Fruit fly (Drosophila melanogaster): ENCODE data around the gene alpha-Est8.

alpha-Est8 gene

dm6 chr3R:7536281-7536680 is 20.8 kb upstream of the alpha-Est8 start, which contains the start of gene alpha-Est5:
alpha-Est5 (minus strand) TSS chr3R:7536390.
- TF ChIP-seq CG5204 (GFP tag; optimal IDR thresholded peaks at IDR 0.05) (no peak), bab1 (GFP tag; optimal IDR thresholded peaks at IDR 0.05) (peak; percentile 29), CG33017 (tag; optimal IDR thresholded peaks at IDR 0.05) (peak; percentile 40), Mnt (GFP tag; optimal IDR thresholded peaks at IDR 0.05) (peak; percentile 31), tj (GFP tag; optimal IDR thresholded peaks at IDR 0.05) (peak; percentile 54), cnc (optimal IDR thresholded peaks at IDR 0.05) (peak in 1 of 2 experiments; percentile 55), Crg-1 (GFP tag; optimal IDR thresholded peaks at IDR 0.05) (no peak), CG1620 (GFP tag; optimal IDR thresholded peaks at IDR 0.05) (peak; percentile 41), ovo (GFP tag; optimal IDR thresholded peaks at IDR 0.05) (no peak), Clk (GFP tag; optimal IDR thresholded peaks at IDR 0.05) (no peak), Hr96 (GFP tag; optimal IDR thresholded peaks at IDR 0.05) (peak; percentile 4), cic (GFP tag; optimal IDR thresholded peaks at IDR 0.05) (peak; percentile 46), CG7101 (tag; optimal IDR thresholded peaks at IDR 0.05) (peak; percentile 14), kay (GFP tag; ENCODE audit: borderline replicate concordance) (peak; percentile 87), toe (GFP tag; optimal IDR thresholded peaks at IDR 0.05) (peak; percentile 21)

- TF ChIP-seq toe (GFP tag; optimal IDR thresholded peaks at IDR 0.05), result no peak
- TF ChIP-seq Crg-1 (GFP tag; optimal IDR thresholded peaks at IDR 0.05), result no peak
- no peak for TF ChIP-seq CG14711 (tag; optimal IDR thresholded peaks at IDR 0.05)
- no peak for TF ChIP-seq kay (GFP tag; ENCODE audit: borderline replicate concordance)
- no peak for TF ChIP-seq tj (GFP tag; optimal IDR thresholded peaks at IDR 0.05)
- no peak for TF ChIP-seq CG7101 (tag; optimal IDR thresholded peaks at IDR 0.05)
- no peak for TF ChIP-seq CG7045 (GFP tag; optimal IDR thresholded peaks at IDR 0.05)
- TF ChIP-seq CG11617 (GFP tag; optimal IDR thresholded peaks at IDR 0.05), result no peak
- no peak for TF ChIP-seq CG33017 (tag; optimal IDR thresholded peaks at IDR 0.05)
- TF ChIP-seq pad (GFP tag; optimal IDR thresholded peaks at IDR 0.05), result no peak
- TF ChIP-seq Clk (GFP tag; optimal IDR thresholded peaks at IDR 0.05), result no peak
- TF ChIP-seq CG12768 (GFP tag; optimal IDR thresholded peaks at IDR 0.05), result no peak
- TF ChIP-seq Hr96 (GFP tag; optimal IDR thresholded peaks at IDR 0.05), result no peak
- no peak for TF ChIP-seq ovo (GFP tag; optimal IDR thresholded peaks at IDR 0.05)
- TF ChIP-seq bab1 (GFP tag; optimal IDR thresholded peaks at IDR 0.05), result no peak
- TF ChIP-seq CG1620 (GFP tag; optimal IDR thresholded peaks at IDR 0.05), result no peak
- no peak for TF ChIP-seq cic (GFP tag; optimal IDR thresholded peaks at IDR 0.05)
- TF ChIP-seq cnc (optimal IDR thresholded peaks at IDR 0.05), result no peak
- TF ChIP-seq Mnt (GFP tag; optimal IDR thresholded peaks at IDR 0.05), result no peak
- TF ChIP-seq CG5204 (GFP tag; optimal IDR thresholded peaks at IDR 0.05), result no peak
Measured at dm6 chr3R:7535606-7536005, 20.1 kb upstream of the alpha-Est8 start.

- TF ChIP-seq CG14711 (tag; optimal IDR thresholded peaks at IDR 0.05), result no peak
- TF ChIP-seq CG33017 (tag; optimal IDR thresholded peaks at IDR 0.05), result no peak
- TF ChIP-seq CG12768 (GFP tag; optimal IDR thresholded peaks at IDR 0.05), result no peak
- TF ChIP-seq ovo (GFP tag; optimal IDR thresholded peaks at IDR 0.05), result no peak
- no peak for TF ChIP-seq CG7045 (GFP tag; optimal IDR thresholded peaks at IDR 0.05)
- no peak for TF ChIP-seq CG1620 (GFP tag; optimal IDR thresholded peaks at IDR 0.05)
- no peak for TF ChIP-seq cnc (optimal IDR thresholded peaks at IDR 0.05)
- TF ChIP-seq Mnt (GFP tag; optimal IDR thresholded peaks at IDR 0.05), result no peak
- no peak for TF ChIP-seq Hr96 (GFP tag; optimal IDR thresholded peaks at IDR 0.05)
- TF ChIP-seq CG7101 (tag; optimal IDR thresholded peaks at IDR 0.05), result no peak
- TF ChIP-seq Crg-1 (GFP tag; optimal IDR thresholded peaks at IDR 0.05), result no peak
- TF ChIP-seq Clk (GFP tag; optimal IDR thresholded peaks at IDR 0.05), result no peak
- no peak for TF ChIP-seq toe (GFP tag; optimal IDR thresholded peaks at IDR 0.05)
- no peak for TF ChIP-seq kay (GFP tag; ENCODE audit: borderline replicate concordance)
- no peak for TF ChIP-seq bab1 (GFP tag; optimal IDR thresholded peaks at IDR 0.05)
- no peak for TF ChIP-seq tj (GFP tag; optimal IDR thresholded peaks at IDR 0.05)
- TF ChIP-seq CG5204 (GFP tag; optimal IDR thresholded peaks at IDR 0.05), result no peak
- no peak for TF ChIP-seq CG11617 (GFP tag; optimal IDR thresholded peaks at IDR 0.05)
- TF ChIP-seq pad (GFP tag; optimal IDR thresholded peaks at IDR 0.05), result no peak
- TF ChIP-seq cic (GFP tag; optimal IDR thresholded peaks at IDR 0.05), result no peak
Measured at dm6 chr3R:7530184-7530821, 14.8 kb upstream of the alpha-Est8 start, which contains the start of the genes Rtnl2 and alphaTub84D. Rtnl2 (minus strand) TSS chr3R:7530241. alphaTub84D (plus strand) TSS chr3R:7530753.

dm6 chr3R:7528677-7529076 is 13.2 kb upstream of the alpha-Est8 start, which contains the start of gene alpha-Est6:
alpha-Est6 (minus strand) TSS chr3R:7528777.
- TF ChIP-seq cic (GFP tag; optimal IDR thresholded peaks at IDR 0.05) (no peak), toe (GFP tag; optimal IDR thresholded peaks at IDR 0.05) (no peak), CG33017 (tag; optimal IDR thresholded peaks at IDR 0.05) (no peak), Mnt (GFP tag; optimal IDR thresholded peaks at IDR 0.05) (no peak), CG7045 (GFP tag; optimal IDR thresholded peaks at IDR 0.05) (no peak), tj (GFP tag; optimal IDR thresholded peaks at IDR 0.05) (no peak), CG11617 (GFP tag; optimal IDR thresholded peaks at IDR 0.05) (no peak), CG7101 (tag; optimal IDR thresholded peaks at IDR 0.05) (no peak), bab1 (GFP tag; optimal IDR thresholded peaks at IDR 0.05) (no peak), CG1620 (GFP tag; optimal IDR thresholded peaks at IDR 0.05) (no peak), Clk (GFP tag; optimal IDR thresholded peaks at IDR 0.05) (no peak)

dm6 chr3R:7524160-7524559 is 8.7 kb upstream of the alpha-Est8 start:
- no peak for TF ChIP-seq CG12768 (GFP tag; optimal IDR thresholded peaks at IDR 0.05)
- TF ChIP-seq Hr96 (GFP tag; optimal IDR thresholded peaks at IDR 0.05), result no peak
- TF ChIP-seq pad (GFP tag; optimal IDR thresholded peaks at IDR 0.05), result no peak
- TF ChIP-seq CG5204 (GFP tag; optimal IDR thresholded peaks at IDR 0.05), result no peak
- no peak for TF ChIP-seq CG14711 (tag; optimal IDR thresholded peaks at IDR 0.05)
- no peak for TF ChIP-seq CG7101 (tag; optimal IDR thresholded peaks at IDR 0.05)
- TF ChIP-seq ovo (GFP tag; optimal IDR thresholded peaks at IDR 0.05), result no peak
- TF ChIP-seq CG33017 (tag; optimal IDR thresholded peaks at IDR 0.05), result peak; percentile 11

- TF ChIP-seq kay (GFP tag; ENCODE audit: borderline replicate concordance) (peak; percentile 91), CG12768 (GFP tag; optimal IDR thresholded peaks at IDR 0.05) (peak; percentile 33), Crg-1 (GFP tag; optimal IDR thresholded peaks at IDR 0.05) (no peak), toe (GFP tag; optimal IDR thresholded peaks at IDR 0.05) (peak; percentile 7)
Measured at dm6 chr3R:7523594-7523993, 8.1 kb upstream of the alpha-Est8 start, which contains the start of gene alpha-Est7. alpha-Est7 (minus strand) TSS chr3R:7523753.
